Fruit fly (Drosophila melanogaster) S2 (cell line): Measurements from ENCODE around the gene m.

Experiments
- CG8478 ChIP-seq: fragments of >200 bp; optimal IDR thresholded peaks from 2 replicates; lab custom pipeline; 2018
- CTCF ChIP-seq, 2 experiments: fragments of >200 bp; optimal IDR thresholded peaks; 2 replicates each; lab custom pipeline; 2018

DNA sequence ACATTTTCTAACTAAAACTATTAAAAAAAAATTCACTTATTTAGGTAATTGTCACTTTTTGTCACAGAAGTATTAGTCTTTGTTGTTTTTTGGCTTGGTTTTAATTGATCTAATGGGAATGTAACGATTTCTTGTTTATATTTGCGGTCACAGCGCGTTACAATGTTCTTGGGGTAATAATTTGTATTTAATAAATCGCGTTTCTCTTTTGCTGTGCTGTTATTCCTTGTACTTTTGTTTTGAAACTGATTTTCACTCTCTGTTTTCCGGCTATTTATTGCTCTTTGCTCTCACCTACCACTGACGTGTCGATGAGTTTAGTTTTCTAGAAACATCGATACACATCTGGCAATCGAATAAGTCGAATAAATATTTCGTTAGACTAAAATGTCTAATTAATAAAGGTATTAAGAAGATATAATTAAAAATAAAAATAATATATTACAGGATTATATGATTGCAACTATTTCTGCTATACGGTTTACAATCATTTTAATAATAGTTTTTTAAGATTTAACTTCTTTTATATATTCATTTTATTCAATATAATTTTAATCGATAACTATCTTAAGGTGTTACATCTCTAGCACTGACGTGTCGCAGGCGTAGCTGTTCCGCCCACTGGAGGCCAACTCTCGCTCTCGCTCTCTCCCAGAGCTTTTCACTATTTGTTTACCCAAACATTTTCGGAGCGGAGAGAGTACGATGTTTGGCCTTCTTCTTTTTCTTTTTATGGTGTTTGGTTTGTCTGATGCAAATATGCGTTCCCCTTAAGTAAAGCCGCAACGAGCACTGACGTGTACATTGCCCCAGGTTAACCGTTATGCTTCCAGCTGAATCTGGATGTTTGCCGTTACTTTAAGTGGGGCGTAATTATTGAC, 53.0 kb downstream of the m start, which contains the start of gene Hsc70-3:
- no peak for TF ChIP-seq CTCF (optimal IDR thresholded peaks at IDR 0.05; lab: Kevin White, UChicago)
- no peak for TF ChIP-seq CG8478 (lab: Kevin White, UChicago)
